Fruit fly (Drosophila melanogaster) whole organism, embryonic: ENCODE data around the gene Gr22b.

Experiments used
- Atf-2 ChIP-seq: fragments of 200-800 bp; sonication (Bioruptor generic); optimal IDR thresholded peaks from 2 replicates; lab custom pipeline; 2016; ENCODE audit warnings: missing biosample characterization, missing genetic modification characterization
- CG11504 ChIP-seq: fragments of 200-800 bp; sonication (Bioruptor generic); optimal IDR thresholded peaks from 3 replicates; lab custom pipeline; 2019; ENCODE audit warnings: missing biosample characterization, mild to moderate bottlenecking, missing genetic modification characterization, moderate library complexity
- CG11560 ChIP-seq: fragments of 200-800 bp; sonication (Bioruptor generic); IDR thresholded peaks from 3 replicates; pipeline ENCODE4 v1.3.6; 2022; ENCODE audit warnings: missing biosample characterization, missing genetic modification characterization
- CG14050 ChIP-seq: fragments of 200-800 bp; sonication (Bioruptor generic); IDR thresholded peaks from 3 replicates; pipeline ENCODE4 v1.3.6; 2022; ENCODE audit warnings: missing biosample characterization, missing genetic modification characterization
- CG16779 ChIP-seq: fragments of 200-800 bp; sonication (Bioruptor generic); IDR thresholded peaks from 2 replicates; pipeline ENCODE4 v1.3.6; 2022; ENCODE audit warnings: missing biosample characterization, missing genetic modification characterization
- CG18619 ChIP-seq: fragments of 200-800 bp; sonication (Bioruptor generic); optimal IDR thresholded peaks from 3 replicates; lab custom pipeline; 2017; ENCODE audit warnings: missing biosample characterization, mild to moderate bottlenecking, missing genetic modification characterization
- CG32532 ChIP-seq: fragments of 200-800 bp; sonication (Bioruptor generic); IDR thresholded peaks from 2 replicates; pipeline ENCODE4 v1.3.6; 2022; ENCODE audit warnings: missing biosample characterization, missing genetic modification characterization
- CG3838 ChIP-seq: fragments of 200-800 bp; sonication (Bioruptor generic); optimal IDR thresholded peaks from 3 replicates; lab custom pipeline; 2016; ENCODE audit warnings: missing biosample characterization, missing genetic modification characterization
- CG6765 ChIP-seq: fragments of 200-800 bp; sonication (Bioruptor generic); optimal IDR thresholded peaks from 3 replicates; lab custom pipeline; 2017; ENCODE audit warnings: missing biosample characterization, mild to moderate bottlenecking, missing genetic modification characterization
- CoRest ChIP-seq: fragments of 200-800 bp; sonication (Bioruptor generic); optimal IDR thresholded peaks from 3 replicates; lab custom pipeline; 2018; ENCODE audit warnings: missing biosample characterization, mild to moderate bottlenecking, missing genetic modification characterization, moderate library complexity
- D19B ChIP-seq: fragments of 200-800 bp; sonication (Bioruptor generic); optimal IDR thresholded peaks from 2 replicates; lab custom pipeline; 2017; ENCODE audit warnings: missing biosample characterization, mild to moderate bottlenecking, missing genetic modification characterization
- Deaf1 ChIP-seq: fragments of 200-800 bp; optimal IDR thresholded peaks from 3 replicates; lab custom pipeline; 2019; ENCODE audit warnings: missing biosample characterization, mild to moderate bottlenecking, missing genetic modification characterization, moderate library complexity
- Dfd ChIP-seq, 2 experiments: fragments of >200 bp; optimal IDR thresholded peaks; 2 replicates each; lab custom pipeline; 2017; ENCODE audit warnings: missing biosample characterization in 2 of 2, missing genetic modification characterization in 2 of 2
- Doc3 ChIP-seq: fragments of 200-800 bp; sonication (Bioruptor generic); IDR thresholded peaks from 3 replicates; pipeline ENCODE4 v1.3.6; 2022; ENCODE audit warnings: missing biosample characterization, missing genetic modification characterization; ENCODE audit not compliant: partially characterized antibody
- Fer3 ChIP-seq: fragments of 200-800 bp; sonication (Bioruptor generic); optimal IDR thresholded peaks from 2 replicates; lab custom pipeline; 2018; ENCODE audit warnings: missing biosample characterization, mild to moderate bottlenecking, missing genetic modification characterization, moderate library complexity
- Jarid2 ChIP-seq: fragments of 200-800 bp; sonication (Bioruptor generic); optimal IDR thresholded peaks from 3 replicates; lab custom pipeline; 2017; ENCODE audit warnings: mild to moderate bottlenecking, missing biosample characterization, missing genetic modification reagents, missing genetic modification characterization
- Mad ChIP-seq: fragments of 200-800 bp; sonication (Bioruptor generic); optimal IDR thresholded peaks from 2 replicates; lab custom pipeline; 2016; ENCODE audit warnings: missing biosample characterization, missing genetic modification characterization
- Med ChIP-seq: fragments of 200-800 bp; sonication (Bioruptor generic); peaks from one replicate; lab custom pipeline; 2016; ENCODE audit warnings: missing biosample characterization, missing genetic modification characterization, mild to moderate bottlenecking, inconsistent platforms, moderate library complexity
- NfI ChIP-seq: fragments of 200-800 bp; sonication (Bioruptor generic); optimal IDR thresholded peaks from 3 replicates; lab custom pipeline; 2018; ENCODE audit warnings: missing biosample characterization, mild to moderate bottlenecking, missing genetic modification characterization, moderate library complexity
- Side ChIP-seq: fragments of 200-800 bp; sonication (Bioruptor generic); optimal IDR thresholded peaks from 2 replicates; lab custom pipeline; 2016; ENCODE audit warnings: missing biosample characterization, missing genetic modification characterization
- Trl ChIP-seq, 3 experiments: fragments of >200 bp in 2 of 3; fragments of 200-800 bp in 1 of 3; sonication (Bioruptor generic) in 1 of 3; optimal IDR thresholded peaks; 2 replicates in 1 of 3; 3 replicates in 2 of 3; lab custom pipeline; 2016 to 2017; ENCODE audit warnings: missing biosample characterization in 1 of 3, missing genetic modification characterization in 1 of 3
- abd-A ChIP-seq: fragments of 200-800 bp; sonication (Bioruptor generic); optimal IDR thresholded peaks from 3 replicates; lab custom pipeline; 2019; ENCODE audit warnings: missing biosample characterization, mild to moderate bottlenecking, missing genetic modification characterization, moderate library complexity
- bbx ChIP-seq: fragments of 200-800 bp; sonication (Bioruptor generic); IDR thresholded peaks from 2 replicates; pipeline ENCODE4 v1.3.6; 2022; ENCODE audit warnings: missing biosample characterization, missing genetic modification characterization; ENCODE audit not compliant: partially characterized antibody
- caup ChIP-seq: fragments of 200-800 bp; sonication (Bioruptor generic); optimal IDR thresholded peaks from 3 replicates; lab custom pipeline; 2017; ENCODE audit warnings: missing biosample characterization, mild to moderate bottlenecking, missing genetic modification characterization, moderate library complexity; ENCODE audit not compliant: severe bottlenecking
- crp ChIP-seq, 2 experiments: fragments of 200-800 bp; sonication (Bioruptor generic); optimal IDR thresholded peaks; 2 replicates in 1 of 2; 3 replicates in 1 of 2; lab custom pipeline; 2017; ENCODE audit warnings: missing biosample characterization in 2 of 2, missing genetic modification characterization in 2 of 2, mild to moderate bottlenecking in 1 of 2, moderate library complexity in 1 of 2
- dan ChIP-seq: fragments of 200-800 bp; sonication (Bioruptor generic); IDR thresholded peaks from 2 replicates; pipeline ENCODE4 v1.3.6; 2022; ENCODE audit warnings: missing biosample characterization, missing genetic modification characterization
- ewg ChIP-seq: fragments of 200-800 bp; sonication (Bioruptor generic); optimal IDR thresholded peaks from 3 replicates; lab custom pipeline; 2017; ENCODE audit warnings: mild to moderate bottlenecking, missing biosample characterization, missing genetic modification reagents, missing genetic modification characterization
- nau ChIP-seq: fragments of 200-800 bp; sonication (Bioruptor generic); optimal IDR thresholded peaks from 3 replicates; lab custom pipeline; 2017; ENCODE audit warnings: missing biosample characterization, mild to moderate bottlenecking, missing genetic modification characterization, missing genetic modification reagents
- nerfin-1 ChIP-seq: fragments of 200-800 bp; sonication (Bioruptor generic); optimal IDR thresholded peaks from 3 replicates; lab custom pipeline; 2019; ENCODE audit warnings: missing biosample characterization, mild to moderate bottlenecking, missing genetic modification characterization, moderate library complexity
- scrt ChIP-seq: fragments of 200-800 bp; sonication (Bioruptor generic); optimal IDR thresholded peaks from 2 replicates; lab custom pipeline; 2018; ENCODE audit warnings: missing biosample characterization, mild to moderate bottlenecking, missing genetic modification characterization, moderate library complexity
- sima ChIP-seq: fragments of 200-800 bp; sonication (Bioruptor generic); optimal IDR thresholded peaks from 2 replicates; lab custom pipeline; 2016; ENCODE audit warnings: missing biosample characterization, missing genetic modification characterization
- tap ChIP-seq: fragments of 200-800 bp; optimal IDR thresholded peaks from 3 replicates; lab custom pipeline; 2019; ENCODE audit warnings: missing biosample characterization, mild to moderate bottlenecking, missing genetic modification characterization, moderate library complexity
- toy ChIP-seq: fragments of 200-800 bp; sonication (Bioruptor generic); IDR thresholded peaks from 2 replicates; pipeline ENCODE4 v1.3.6; 2022; ENCODE audit warnings: missing biosample characterization, missing genetic modification characterization
- trem ChIP-seq: fragments of 200-800 bp; optimal IDR thresholded peaks from 3 replicates; lab custom pipeline; 2019; ENCODE audit warnings: missing biosample characterization, mild to moderate bottlenecking, missing genetic modification characterization, moderate library complexity
- tup ChIP-seq: fragments of 200-800 bp; sonication (Bioruptor generic); optimal IDR thresholded peaks from 2 replicates; lab custom pipeline; 2016; ENCODE audit warnings: missing biosample characterization, mild to moderate bottlenecking, missing genetic modification characterization, moderate library complexity

The Gr22b gene

DNA sequence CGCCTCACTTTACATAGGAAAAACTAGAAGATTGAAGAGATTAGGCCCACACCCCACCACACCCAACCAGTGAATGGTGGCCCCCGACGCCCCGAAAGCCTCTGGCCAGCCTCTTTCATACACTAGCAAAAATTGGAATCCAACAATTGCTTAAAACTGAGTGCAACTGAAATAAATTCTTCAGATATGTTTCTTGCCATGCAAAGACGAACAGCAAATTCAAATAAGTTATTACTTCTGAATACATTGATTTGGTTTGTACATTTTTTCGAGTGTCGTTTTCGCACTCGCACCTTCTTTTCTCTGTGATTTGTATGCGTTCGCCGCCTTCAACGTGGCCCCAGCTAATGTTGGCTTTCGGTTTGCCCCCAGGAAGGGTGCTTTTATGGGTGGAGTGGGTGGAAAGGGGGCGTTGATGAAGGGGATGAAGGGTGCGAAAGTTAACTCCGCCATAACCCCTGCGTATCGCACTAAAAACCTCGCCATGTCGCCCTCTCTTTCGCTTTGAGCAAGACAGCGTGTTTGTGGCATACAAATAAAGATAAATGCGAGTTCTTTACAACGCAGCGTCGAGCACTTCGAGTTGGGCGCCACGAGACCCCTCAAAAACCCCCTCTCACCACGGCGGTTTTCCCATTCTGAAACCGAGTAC, 44.8 kb upstream of the Gr22b start (continued):
- TF ChIP-seq caup (peak; percentile 46), NfI (peak; percentile 50), tup (GFP tag; lab: Kevin White, UChicago) (peak; percentile 8)

DNA sequence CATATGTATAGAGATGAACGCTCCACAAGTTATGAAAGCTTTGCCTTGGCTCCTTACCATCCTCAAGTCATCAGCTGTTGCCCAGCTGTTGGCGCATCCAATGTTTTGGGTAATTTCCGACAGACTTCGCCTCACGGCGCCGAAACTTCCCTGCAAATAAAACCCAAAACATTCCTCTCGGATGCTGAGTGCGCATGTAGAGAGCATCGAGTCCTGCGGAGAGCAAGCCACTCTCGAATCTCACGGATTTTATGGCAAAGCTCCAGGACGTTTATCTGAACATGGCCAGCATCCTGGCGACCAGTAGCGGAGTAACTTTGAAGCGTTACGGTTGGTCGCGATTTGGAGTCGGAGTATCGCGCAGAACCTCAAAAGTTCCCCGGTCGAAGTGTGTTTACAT, 43.2 kb upstream of the Gr22b start, which contains the start of gene wry:
wry (plus strand) TSS at position 301 of the 400 bp plus-strand sequence.
- no peak for TF ChIP-seq Doc3 (GFP tag; lab: Robert Waterston, UW)
- peak; percentile 77 for TF ChIP-seq scrt
- TF ChIP-seq CG6765 (GFP tag; lab: Kevin White, UChicago): no peak
- no peak for TF ChIP-seq toy
- TF ChIP-seq Med (GFP tag; lab: Kevin White, UChicago): peak; percentile 6
- TF ChIP-seq ewg (GFP tag; lab: Kevin White, UChicago): peak; percentile 64
- no peak for TF ChIP-seq Side (GFP tag; lab: Kevin White, UChicago)
- no peak for TF ChIP-seq CoRest (tag; lab: Kevin White, UChicago)
- TF ChIP-seq Trl (optimal IDR thresholded peaks at IDR 0.05; lab: Kevin White, UChicago): peak; percentile 24 to 48
- no peak for TF ChIP-seq Trl (GFP tag; optimal IDR thresholded peaks at IDR 0.05; lab: Kevin White, UChicago)
- no peak for TF ChIP-seq Atf-2 (GFP tag; lab: Kevin White, UChicago)
- no peak for TF ChIP-seq CG3838
- TF ChIP-seq trem: no peak
- TF ChIP-seq abd-A (tag; lab: Kevin White, UChicago): peak; percentile 42
- TF ChIP-seq CG11504: peak; percentile 48
- peak; percentile 26 for TF ChIP-seq Deaf1 (tag; lab: Kevin White, UChicago)
- TF ChIP-seq CG18619 (GFP tag; lab: Kevin White, UChicago): no peak
- TF ChIP-seq D19B (GFP tag; lab: Kevin White, UChicago): no peak
- TF ChIP-seq nau (GFP tag; lab: Kevin White, UChicago): no peak
- TF ChIP-seq crp (GFP tag; optimal IDR thresholded peaks at IDR 0.05; lab: Kevin White, UChicago): peak in 1 of 2 experiments; percentile 43
- TF ChIP-seq sima: no peak
- TF ChIP-seq Jarid2 (GFP tag; lab: Kevin White, UChicago): peak; percentile 16
- no peak for TF ChIP-seq Fer3 (tag; lab: Kevin White, UChicago)
- peak; percentile 55; the same call in 1 of the 2 replicates for TF ChIP-seq CG16779 (GFP tag; lab: Robert Waterston, UW)

DNA sequence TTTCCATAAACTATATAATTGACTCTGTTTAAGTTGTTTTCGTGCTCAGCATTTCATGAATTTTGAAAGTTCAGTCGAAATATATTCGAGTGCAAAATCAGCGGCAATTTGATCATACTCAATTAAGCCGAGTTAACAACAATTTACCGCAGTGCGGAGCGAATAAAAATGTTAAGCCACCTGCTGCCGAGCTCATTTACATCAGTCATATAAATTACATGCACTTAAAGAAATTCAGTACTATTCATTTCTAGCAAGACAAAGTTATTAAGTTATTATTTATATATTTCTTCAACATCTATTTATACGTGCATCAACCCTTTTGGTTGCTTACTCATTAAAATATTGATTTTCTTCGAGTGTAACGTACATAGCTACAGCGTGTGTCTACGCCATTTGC, 39.4 kb upstream of the Gr22b start, which contains the start of gene c-cup:
c-cup (minus strand) TSS at position 101 of the 400 bp plus-strand sequence.
- no peak for TF ChIP-seq Dfd (GFP tag; optimal IDR thresholded peaks at IDR 0.05; lab: Kevin White, UChicago)
- no peak for TF ChIP-seq tap (tag; lab: Kevin White, UChicago)
- TF ChIP-seq CG14050: no peak
- TF ChIP-seq Mad: no peak
- no peak for TF ChIP-seq CG11560 (tag; lab: Robert Waterston, UW)
- 0 out of 2 replicates have a peak, but pooled peaks have one; percentile 11 for TF ChIP-seq CG32532 (GFP tag; lab: Robert Waterston, UW)
- TF ChIP-seq bbx (GFP tag; lab: Robert Waterston, UW): no peak
- no peak for TF ChIP-seq dan (GFP tag; lab: Robert Waterston, UW)
- no peak for TF ChIP-seq nerfin-1 (tag; lab: Kevin White, UChicago)
- TF ChIP-seq, all 482 proteins: peak for 1
